Fruit fly (Drosophila melanogaster) whole organism, adult: ENCODE measurements around the gene t-Grip84.

Experiments
- CG11617 ChIP-seq: fragments of 200-800 bp; sonication (Bioruptor generic); optimal IDR thresholded peaks from 2 replicates; lab custom pipeline; 2017; ENCODE audit warnings: mild to moderate bottlenecking, missing biosample characterization, missing genetic modification reagents, missing genetic modification characterization
- CG12768 ChIP-seq: fragments of 200-800 bp; sonication (Bioruptor generic); optimal IDR thresholded peaks from 2 replicates; lab custom pipeline; 2017; ENCODE audit warnings: missing biosample characterization, missing genetic modification characterization, mild to moderate bottlenecking, moderate library complexity, missing genetic modification reagents
- CG14711 ChIP-seq: fragments of 200-800 bp; sonication (Bioruptor generic); optimal IDR thresholded peaks from 2 replicates; lab custom pipeline; 2018; ENCODE audit warnings: missing biosample characterization, mild to moderate bottlenecking, missing genetic modification characterization, moderate library complexity
- CG33017 ChIP-seq: fragments of 200-800 bp; sonication (Bioruptor generic); optimal IDR thresholded peaks from 2 replicates; lab custom pipeline; 2018; ENCODE audit warnings: missing biosample characterization, mild to moderate bottlenecking, missing genetic modification characterization, moderate library complexity
- CG7045 ChIP-seq: fragments of 200-800 bp; sonication (Bioruptor generic); optimal IDR thresholded peaks from 2 replicates; lab custom pipeline; 2017; ENCODE audit warnings: missing biosample characterization, mild to moderate bottlenecking, missing genetic modification characterization
- CG7101 ChIP-seq: fragments of 200-800 bp; sonication (Bioruptor generic); optimal IDR thresholded peaks from 2 replicates; lab custom pipeline; 2018; ENCODE audit warnings: missing biosample characterization, mild to moderate bottlenecking, missing genetic modification characterization, moderate library complexity
- Hr96 ChIP-seq: fragments of 200-800 bp; sonication (Bioruptor generic); optimal IDR thresholded peaks from 2 replicates; lab custom pipeline; 2016; ENCODE audit warnings: missing biosample characterization, missing genetic modification characterization
- cic ChIP-seq: fragments of 200-800 bp; sonication (Bioruptor generic); optimal IDR thresholded peaks from 2 replicates; lab custom pipeline; 2017; ENCODE audit warnings: missing biosample characterization, mild to moderate bottlenecking, missing genetic modification characterization, moderate library complexity
- kay ChIP-seq: fragments of 200-800 bp; sonication (Bioruptor generic); peaks from one replicate; lab custom pipeline; 2016; ENCODE audit warnings: missing biosample characterization, missing genetic modification characterization, borderline replicate concordance
- ovo ChIP-seq: fragments of 200-800 bp; sonication (Bioruptor generic); optimal IDR thresholded peaks from 2 replicates; lab custom pipeline; 2016; ENCODE audit warnings: missing biosample characterization, missing genetic modification characterization
- pad ChIP-seq: fragments of 200-800 bp; sonication (Bioruptor generic); optimal IDR thresholded peaks from 3 replicates; lab custom pipeline; 2017; ENCODE audit warnings: missing biosample characterization, missing genetic modification characterization, mild to moderate bottlenecking, moderate library complexity, missing genetic modification reagents
- tj ChIP-seq: fragments of 200-800 bp; sonication (Bioruptor generic); optimal IDR thresholded peaks from 3 replicates; lab custom pipeline; 2017; ENCODE audit warnings: missing biosample characterization, mild to moderate bottlenecking, missing genetic modification characterization, moderate library complexity
- toe ChIP-seq: fragments of 200-800 bp; sonication (Bioruptor generic); optimal IDR thresholded peaks from 2 replicates; lab custom pipeline; 2016; ENCODE audit warnings: missing biosample characterization, missing genetic modification characterization

- no peak for TF ChIP-seq CG11617 (GFP tag; lab: Kevin White, UChicago)
- no peak for TF ChIP-seq CG7045 (GFP tag; lab: Kevin White, UChicago)
- no peak for TF ChIP-seq pad (GFP tag; lab: Kevin White, UChicago)
- TF ChIP-seq Hr96, result no peak
- TF ChIP-seq ovo, result no peak
- no peak for TF ChIP-seq toe (GFP tag; lab: Kevin White, UChicago)
- no peak for TF ChIP-seq cic (GFP tag; lab: Kevin White, UChicago)
- no peak for TF ChIP-seq tj (GFP tag; lab: Kevin White, UChicago)
- no peak for TF ChIP-seq CG12768
- TF ChIP-seq CG14711 (tag; lab: Kevin White, UChicago), result no peak
- TF ChIP-seq CG33017 (tag; lab: Kevin White, UChicago), result no peak
- TF ChIP-seq kay (GFP tag; lab: Kevin White, UChicago), result no peak
- TF ChIP-seq CG7101 (tag; lab: Kevin White, UChicago), result no peak
These were observed 7.5 kb upstream of the t-Grip84 start for dm6 chr3L:7598329-7598728.
